Fruit fly (Drosophila melanogaster) whole organism, prepupa: ENCODE results near the gene AP-1gamma.

ENCODE experiments used
- Blimp-1 ChIP-seq: fragments of 200-800 bp; sonication (Bioruptor generic); optimal IDR thresholded peaks from 3 replicates; lab custom pipeline; 2017; ENCODE audit warnings: missing biosample characterization, missing genetic modification characterization, mild to moderate bottlenecking, moderate library complexity, missing genetic modification reagents
- CG10631 ChIP-seq: fragments of 200-800 bp; sonication (Bioruptor generic); optimal IDR thresholded peaks from 2 replicates; lab custom pipeline; 2016; ENCODE audit warnings: missing biosample characterization, missing genetic modification characterization
- CG10669 ChIP-seq: fragments of 200-800 bp; sonication (Bioruptor generic); optimal IDR thresholded peaks from 3 replicates; lab custom pipeline; 2018; ENCODE audit warnings: missing biosample characterization, mild to moderate bottlenecking, missing genetic modification characterization, moderate library complexity
- CG11294 ChIP-seq: fragments of 200-800 bp; sonication (Bioruptor generic); IDR thresholded peaks from 2 replicates; pipeline ENCODE4 v1.3.6; 2022; ENCODE audit warnings: missing biosample characterization, missing genetic modification characterization
- CG11762 ChIP-seq: fragments of 200-800 bp; sonication (Bioruptor generic); optimal IDR thresholded peaks from 3 replicates; lab custom pipeline; 2016; ENCODE audit warnings: missing biosample characterization, missing genetic modification characterization; ENCODE audit not compliant: insufficient read depth
- CG11902 ChIP-seq: fragments of 200-800 bp; sonication (Bioruptor generic); optimal IDR thresholded peaks from 3 replicates; lab custom pipeline; 2016; ENCODE audit warnings: missing biosample characterization, missing genetic modification characterization
- CG15336 ChIP-seq: fragments of 200-800 bp; sonication (Bioruptor generic); IDR thresholded peaks from 2 replicates; pipeline ENCODE4 v1.3.6; 2022; ENCODE audit warnings: missing biosample characterization, missing genetic modification characterization
- CG1621 ChIP-seq: fragments of 200-800 bp; sonication (Bioruptor generic); optimal IDR thresholded peaks from 3 replicates; lab custom pipeline; 2018; ENCODE audit warnings: missing biosample characterization, mild to moderate bottlenecking, missing genetic modification characterization
- CG16779 ChIP-seq: fragments of 200-800 bp; sonication (Bioruptor generic); optimal IDR thresholded peaks from 3 replicates; lab custom pipeline; 2017; ENCODE audit warnings: missing biosample characterization, mild to moderate bottlenecking, missing genetic modification characterization
- CG3032 ChIP-seq: fragments of 200-800 bp; optimal IDR thresholded peaks from 2 replicates; lab custom pipeline; 2019; ENCODE audit warnings: missing biosample characterization, mild to moderate bottlenecking, missing genetic modification characterization, moderate library complexity
- CG31627 ChIP-seq: fragments of 200-800 bp; sonication (Bioruptor generic); optimal IDR thresholded peaks from 3 replicates; lab custom pipeline; 2016; ENCODE audit warnings: missing biosample characterization, missing genetic modification characterization
- CG32006 ChIP-seq: fragments of 200-800 bp; sonication (Bioruptor generic); optimal IDR thresholded peaks from 3 replicates; lab custom pipeline; 2017; ENCODE audit warnings: missing biosample characterization, mild to moderate bottlenecking, missing genetic modification characterization
- CG34406 ChIP-seq: fragments of 200-800 bp; sonication (Bioruptor generic); optimal IDR thresholded peaks from 3 replicates; lab custom pipeline; 2016; ENCODE audit warnings: missing biosample characterization, missing genetic modification characterization
- CG3919 ChIP-seq: fragments of 200-800 bp; sonication (Bioruptor generic); optimal IDR thresholded peaks from 3 replicates; lab custom pipeline; 2016; ENCODE audit warnings: missing biosample characterization, missing genetic modification characterization
- CG4318 ChIP-seq: fragments of 200-800 bp; sonication (Bioruptor generic); optimal IDR thresholded peaks from 3 replicates; lab custom pipeline; 2017; ENCODE audit warnings: missing biosample characterization, mild to moderate bottlenecking, missing genetic modification characterization
- CG6163 ChIP-seq: fragments of 200-800 bp; sonication (Bioruptor generic); IDR thresholded peaks from 3 replicates; pipeline ENCODE4 v1.3.6; 2022; ENCODE audit warnings: missing biosample characterization, missing genetic modification characterization
- CG6792 ChIP-seq: fragments of 200-800 bp; sonication (Bioruptor generic); optimal IDR thresholded peaks from 3 replicates; lab custom pipeline; 2016; ENCODE audit warnings: missing biosample characterization, missing genetic modification characterization
- CG6808 ChIP-seq: fragments of 200-800 bp; sonication (Bioruptor generic); optimal IDR thresholded peaks from 3 replicates; lab custom pipeline; 2017; ENCODE audit warnings: missing biosample characterization, missing genetic modification characterization, mild to moderate bottlenecking, moderate library complexity, missing genetic modification reagents
- CG6854 ChIP-seq: fragments of 200-800 bp; sonication (Bioruptor generic); optimal IDR thresholded peaks from 2 replicates; lab custom pipeline; 2017; ENCODE audit warnings: missing biosample characterization, mild to moderate bottlenecking, missing genetic modification characterization
- CG7368 ChIP-seq: fragments of 200-800 bp; sonication (Bioruptor generic); optimal IDR thresholded peaks from 3 replicates; lab custom pipeline; 2016; ENCODE audit warnings: missing biosample characterization, missing genetic modification characterization
- CG8319 ChIP-seq: fragments of 200-800 bp; sonication (Bioruptor generic); optimal IDR thresholded peaks from 3 replicates; lab custom pipeline; 2016; ENCODE audit warnings: missing biosample characterization, missing genetic modification characterization
- CG9139 ChIP-seq: fragments of 200-800 bp; sonication (Bioruptor generic); optimal IDR thresholded peaks from 3 replicates; lab custom pipeline; 2017; ENCODE audit warnings: missing biosample characterization, mild to moderate bottlenecking, missing genetic modification characterization
- Eip75B ChIP-seq: fragments of 200-800 bp; sonication (Bioruptor generic); optimal IDR thresholded peaks from 3 replicates; lab custom pipeline; 2016; ENCODE audit warnings: missing biosample characterization, missing genetic modification characterization
- Eip78C ChIP-seq: fragments of 200-800 bp; sonication (Bioruptor generic); peaks from one replicate; lab custom pipeline; 2016; ENCODE audit warnings: missing biosample characterization, missing genetic modification characterization
- Eip93F ChIP-seq: fragments of 200-800 bp; sonication (Bioruptor generic); optimal IDR thresholded peaks from 2 replicates; lab custom pipeline; 2016; ENCODE audit warnings: missing biosample characterization, mild to moderate bottlenecking, missing genetic modification characterization
- Ets21C ChIP-seq: fragments of 200-800 bp; sonication (Bioruptor generic); optimal IDR thresholded peaks from 3 replicates; lab custom pipeline; 2016; ENCODE audit warnings: missing biosample characterization, missing genetic modification characterization
- Gug ChIP-seq: fragments of 200-800 bp; sonication (Bioruptor generic); IDR thresholded peaks from 2 replicates; pipeline ENCODE4 v1.3.6; 2022; ENCODE audit warnings: missing biosample characterization, missing genetic modification characterization
- Hr38 ChIP-seq: sonication (Bioruptor generic); optimal IDR thresholded peaks from 2 replicates; lab custom pipeline; 2016; ENCODE audit warnings: missing biosample characterization, missing genetic modification characterization
- Hr4 ChIP-seq: fragments of 200-800 bp; sonication (Bioruptor generic); optimal IDR thresholded peaks from 3 replicates; lab custom pipeline; 2016; ENCODE audit warnings: missing biosample characterization, missing genetic modification characterization
- Lpt ChIP-seq: fragments of 200-800 bp; sonication (Bioruptor generic); optimal IDR thresholded peaks from 3 replicates; lab custom pipeline; 2016; ENCODE audit warnings: missing biosample characterization, missing genetic modification characterization
- Met ChIP-seq: fragments of 200-800 bp; sonication (Bioruptor generic); optimal IDR thresholded peaks from 3 replicates; lab custom pipeline; 2016; ENCODE audit warnings: missing biosample characterization, missing genetic modification characterization
- OdsH ChIP-seq: fragments of 200-800 bp; sonication (Bioruptor generic); optimal IDR thresholded peaks from 3 replicates; lab custom pipeline; 2016; ENCODE audit warnings: missing biosample characterization, missing genetic modification characterization
- Smox ChIP-seq: fragments of 200-800 bp; sonication (Bioruptor generic); optimal IDR thresholded peaks from 3 replicates; lab custom pipeline; 2016; ENCODE audit warnings: missing biosample characterization, missing genetic modification characterization
- Sox102F ChIP-seq: fragments of 200-800 bp; sonication (Bioruptor generic); optimal IDR thresholded peaks from 2 replicates; lab custom pipeline; 2016; ENCODE audit warnings: missing biosample characterization, mild to moderate bottlenecking, missing genetic modification characterization
- Sox14 ChIP-seq: fragments of 200-800 bp; sonication (Bioruptor generic); optimal IDR thresholded peaks from 3 replicates; lab custom pipeline; 2016; ENCODE audit warnings: missing biosample characterization, missing genetic modification characterization
- Sox15 ChIP-seq: fragments of 200-800 bp; sonication (Bioruptor generic); optimal IDR thresholded peaks from 3 replicates; lab custom pipeline; 2016; ENCODE audit warnings: missing biosample characterization, missing genetic modification characterization
- achi ChIP-seq: fragments of 200-800 bp; sonication (Bioruptor generic); optimal IDR thresholded peaks from 3 replicates; lab custom pipeline; 2016; ENCODE audit warnings: missing biosample characterization, missing genetic modification characterization
- acj6 ChIP-seq: fragments of 200-800 bp; sonication (Bioruptor generic); optimal IDR thresholded peaks from 3 replicates; lab custom pipeline; 2016; ENCODE audit warnings: missing biosample characterization, missing genetic modification characterization
- cyc ChIP-seq: fragments of 200-800 bp; sonication (Bioruptor generic); optimal IDR thresholded peaks from 3 replicates; lab custom pipeline; 2016; ENCODE audit warnings: missing biosample characterization, missing genetic modification characterization
- dac ChIP-seq: fragments of 200-800 bp; sonication (Bioruptor generic); optimal IDR thresholded peaks from 2 replicates; lab custom pipeline; 2017; ENCODE audit warnings: missing biosample characterization, mild to moderate bottlenecking, missing genetic modification characterization
- eg ChIP-seq: fragments of 200-800 bp; sonication (Bioruptor generic); IDR thresholded peaks from 3 replicates; pipeline ENCODE4 v1.3.6; 2022; ENCODE audit warnings: missing biosample characterization, missing genetic modification characterization
- esn ChIP-seq: fragments of 200-800 bp; sonication (Bioruptor generic); optimal IDR thresholded peaks from 2 replicates; lab custom pipeline; 2016; ENCODE audit warnings: missing biosample characterization, mild to moderate bottlenecking, missing genetic modification characterization, moderate library complexity
- fd59A ChIP-seq: fragments of 200-800 bp; sonication (Bioruptor generic); optimal IDR thresholded peaks from 2 replicates; lab custom pipeline; 2017; ENCODE audit warnings: missing biosample characterization, mild to moderate bottlenecking, missing genetic modification characterization, missing genetic modification reagents
- fd85E ChIP-seq: fragments of 200-800 bp; sonication (Bioruptor generic); optimal IDR thresholded peaks from 3 replicates; lab custom pipeline; 2016; ENCODE audit warnings: missing biosample characterization, missing genetic modification characterization
- fkh ChIP-seq: fragments of 200-800 bp; sonication (Bioruptor generic); optimal IDR thresholded peaks from 3 replicates; lab custom pipeline; 2017; ENCODE audit warnings: missing biosample characterization, mild to moderate bottlenecking, missing genetic modification characterization, moderate library complexity
- net ChIP-seq: fragments of 200-800 bp; sonication (Bioruptor generic); optimal IDR thresholded peaks from 3 replicates; lab custom pipeline; 2016; ENCODE audit warnings: missing biosample characterization, missing genetic modification characterization
- pdm3 ChIP-seq: fragments of 200-800 bp; sonication (Bioruptor generic); optimal IDR thresholded peaks from 3 replicates; lab custom pipeline; 2016; ENCODE audit warnings: missing biosample characterization, missing genetic modification characterization
- salr ChIP-seq, 2 experiments: fragments of 200-800 bp; sonication (Bioruptor generic); optimal IDR thresholded peaks; 3 replicates each; lab custom pipeline; 2016 to 2018; ENCODE audit warnings: missing biosample characterization in 2 of 2, missing genetic modification characterization in 2 of 2, mild to moderate bottlenecking in 1 of 2
- spab ChIP-seq: fragments of 200-800 bp; sonication (Bioruptor generic); optimal IDR thresholded peaks from 2 replicates; lab custom pipeline; 2017; ENCODE audit warnings: missing biosample characterization, mild to moderate bottlenecking, missing genetic modification characterization, missing genetic modification reagents
- ss ChIP-seq, 2 experiments: fragments of 200-800 bp; sonication (Bioruptor generic); optimal IDR thresholded peaks; 2 replicates in 1 of 2; 3 replicates in 1 of 2; lab custom pipeline; 2017 to 2018; ENCODE audit warnings: mild to moderate bottlenecking in 2 of 2, missing biosample characterization in 2 of 2, missing genetic modification characterization in 2 of 2, moderate library complexity in 1 of 2
- topi ChIP-seq: fragments of 200-800 bp; sonication (Bioruptor generic); optimal IDR thresholded peaks from 3 replicates; lab custom pipeline; 2016; ENCODE audit warnings: missing biosample characterization, missing genetic modification characterization
- vri ChIP-seq: fragments of 200-800 bp; sonication (Bioruptor generic); optimal IDR thresholded peaks from 3 replicates; lab custom pipeline; 2016; ENCODE audit warnings: missing biosample characterization, mild to moderate bottlenecking, missing genetic modification characterization

The AP-1gamma gene

dm6 chrX:9080962-9081361 is 27.5 kb upstream of the AP-1gamma start, which contains the start of the genes CG7246 and HP1b:
Gene CG7246, minus strand, starts transcription at chrX:9081057.
Gene HP1b, plus strand, starts transcription at chrX:9081063.
- TF ChIP-seq vri (no peak), Lpt (GFP tag; lab: Kevin White, UChicago) (peak; percentile 48), Met (GFP tag; lab: Kevin White, UChicago) (peak; percentile 66), CG6163 (peak; percentile 69), Ets21C (GFP tag; lab: Kevin White, UChicago) (peak; percentile 37), fkh (GFP tag; lab: Kevin White, UChicago) (no peak), ss (GFP tag; optimal IDR thresholded peaks at IDR 0.05; lab: Kevin White, UChicago) (peak in 1 of 2 experiments; percentile 56), CG10669 (GFP tag; lab: Kevin White, UChicago) (peak; percentile 31), CG3032 (tag; lab: Kevin White, UChicago) (peak; percentile 73), CG6808 (GFP tag; lab: Kevin White, UChicago) (peak; percentile 21), CG34406 (GFP tag; lab: Kevin White, UChicago) (peak; percentile 44), CG31627 (peak; percentile 58), spab (GFP tag; lab: Kevin White, UChicago) (no peak), esn (peak; percentile 78), salr (GFP tag; optimal IDR thresholded peaks at IDR 0.05; lab: Kevin White, UChicago) (peak in 1 of 2 experiments; percentile 51), cyc (GFP tag; lab: Kevin White, UChicago) (peak; percentile 61), fd59A (no peak), CG8319 (peak; percentile 24), Sox15 (peak; percentile 9), CG6792 (GFP tag; lab: Kevin White, UChicago) (peak; percentile 35), eg (GFP tag; lab: Robert Waterston, UW) (peak; percentile 71), Sox102F (peak; percentile 63), CG11294 (no peak), CG32006 (GFP tag; lab: Kevin White, UChicago) (peak; percentile 53), CG4318 (GFP tag; lab: Kevin White, UChicago) (no peak), Gug (GFP tag; lab: Robert Waterston, UW) (peak; percentile 61; the same call in 1 of the 2 replicates), dac (GFP tag; lab: Kevin White, UChicago) (peak; percentile 9), fd85E (GFP tag; lab: Kevin White, UChicago) (no peak), CG6854 (no peak), Hr4 (GFP tag; lab: Kevin White, UChicago) (peak; percentile 72), CG10631 (peak; percentile 75), acj6 (GFP tag; lab: Kevin White, UChicago) (peak; percentile 68), achi (peak; percentile 72), CG7368 (peak; percentile 32), Eip78C (GFP tag; lab: Kevin White, UChicago) (peak; percentile 84), Blimp-1 (no peak), Sox14 (GFP tag; lab: Kevin White, UChicago) (peak; percentile 42), CG3919 (GFP tag; lab: Kevin White, UChicago) (peak; percentile 66), Smox (GFP tag; lab: Kevin White, UChicago) (peak; percentile 64), Eip93F (GFP tag; lab: Kevin White, UChicago) (peak; percentile 52), pdm3 (peak; percentile 66), CG1621 (peak; percentile 14), topi (GFP tag; lab: Kevin White, UChicago) (peak; percentile 63), CG9139 (no peak), CG15336 (GFP tag; lab: Robert Waterston, UW) (peak; percentile 36; the same call in 1 of the 2 replicates), Eip75B (GFP tag; lab: Kevin White, UChicago) (peak; percentile 49), Hr38 (GFP tag; lab: Kevin White, UChicago) (no peak), net (peak; percentile 43), CG11902 (GFP tag; lab: Kevin White, UChicago) (peak; percentile 11), CG16779 (tag; lab: Kevin White, UChicago) (no peak), CG11762 (peak; percentile 52), OdsH (GFP tag; lab: Kevin White, UChicago) (peak; percentile 72)
